Fruit fly (Drosophila melanogaster) whole organism, prepupa: ENCODE measurements around the gene CG31957.

Source experiments
- Blimp-1 ChIP-seq: fragments of 200-800 bp; sonication (Bioruptor generic); optimal IDR thresholded peaks from 3 replicates; lab custom pipeline; 2017; ENCODE audit warnings: missing biosample characterization, missing genetic modification characterization, mild to moderate bottlenecking, moderate library complexity, missing genetic modification reagents
- CG15336 ChIP-seq: fragments of 200-800 bp; sonication (Bioruptor generic); IDR thresholded peaks from 2 replicates; pipeline ENCODE4 v1.3.6; 2022; ENCODE audit warnings: missing biosample characterization, missing genetic modification characterization
- CG3032 ChIP-seq: fragments of 200-800 bp; optimal IDR thresholded peaks from 2 replicates; lab custom pipeline; 2019; ENCODE audit warnings: missing biosample characterization, mild to moderate bottlenecking, missing genetic modification characterization, moderate library complexity
- CG31627 ChIP-seq: fragments of 200-800 bp; sonication (Bioruptor generic); optimal IDR thresholded peaks from 3 replicates; lab custom pipeline; 2016; ENCODE audit warnings: missing biosample characterization, missing genetic modification characterization
- CG32006 ChIP-seq: fragments of 200-800 bp; sonication (Bioruptor generic); optimal IDR thresholded peaks from 3 replicates; lab custom pipeline; 2017; ENCODE audit warnings: missing biosample characterization, mild to moderate bottlenecking, missing genetic modification characterization
- CG6163 ChIP-seq: fragments of 200-800 bp; sonication (Bioruptor generic); IDR thresholded peaks from 3 replicates; pipeline ENCODE4 v1.3.6; 2022; ENCODE audit warnings: missing biosample characterization, missing genetic modification characterization
- CG6276 ChIP-seq: fragments of 200-800 bp; sonication (Bioruptor generic); optimal IDR thresholded peaks from 2 replicates; lab custom pipeline; 2017; ENCODE audit warnings: missing biosample characterization, mild to moderate bottlenecking, missing genetic modification characterization
- CG6792 ChIP-seq: fragments of 200-800 bp; sonication (Bioruptor generic); optimal IDR thresholded peaks from 3 replicates; lab custom pipeline; 2016; ENCODE audit warnings: missing biosample characterization, missing genetic modification characterization
- CG6808 ChIP-seq: fragments of 200-800 bp; sonication (Bioruptor generic); optimal IDR thresholded peaks from 3 replicates; lab custom pipeline; 2017; ENCODE audit warnings: missing biosample characterization, missing genetic modification characterization, mild to moderate bottlenecking, moderate library complexity, missing genetic modification reagents
- CG7368 ChIP-seq: fragments of 200-800 bp; sonication (Bioruptor generic); optimal IDR thresholded peaks from 3 replicates; lab custom pipeline; 2016; ENCODE audit warnings: missing biosample characterization, missing genetic modification characterization
- CG8119 ChIP-seq: fragments of 200-800 bp; sonication (Bioruptor generic); IDR thresholded peaks from 3 replicates; pipeline ENCODE4 v1.3.6; 2022; ENCODE audit warnings: missing biosample characterization, missing genetic modification characterization
- CG8319 ChIP-seq: fragments of 200-800 bp; sonication (Bioruptor generic); optimal IDR thresholded peaks from 3 replicates; lab custom pipeline; 2016; ENCODE audit warnings: missing biosample characterization, missing genetic modification characterization
- CG8632 ChIP-seq: fragments of 200-800 bp; sonication (Bioruptor generic); optimal IDR thresholded peaks from 3 replicates; lab custom pipeline; 2016; ENCODE audit warnings: missing biosample characterization, missing genetic modification characterization
- Eip78C ChIP-seq: fragments of 200-800 bp; sonication (Bioruptor generic); peaks from one replicate; lab custom pipeline; 2016; ENCODE audit warnings: missing biosample characterization, missing genetic modification characterization
- Ets96B ChIP-seq: fragments of 200-800 bp; optimal IDR thresholded peaks from 2 replicates; lab custom pipeline; 2019; ENCODE audit warnings: missing biosample characterization, mild to moderate bottlenecking, missing genetic modification characterization, moderate library complexity
- Gug ChIP-seq: fragments of 200-800 bp; sonication (Bioruptor generic); IDR thresholded peaks from 2 replicates; pipeline ENCODE4 v1.3.6; 2022; ENCODE audit warnings: missing biosample characterization, missing genetic modification characterization
- Hr38 ChIP-seq: sonication (Bioruptor generic); optimal IDR thresholded peaks from 2 replicates; lab custom pipeline; 2016; ENCODE audit warnings: missing biosample characterization, missing genetic modification characterization
- Smox ChIP-seq: fragments of 200-800 bp; sonication (Bioruptor generic); optimal IDR thresholded peaks from 3 replicates; lab custom pipeline; 2016; ENCODE audit warnings: missing biosample characterization, missing genetic modification characterization
- achi ChIP-seq: fragments of 200-800 bp; sonication (Bioruptor generic); optimal IDR thresholded peaks from 3 replicates; lab custom pipeline; 2016; ENCODE audit warnings: missing biosample characterization, missing genetic modification characterization
- acj6 ChIP-seq: fragments of 200-800 bp; sonication (Bioruptor generic); optimal IDR thresholded peaks from 3 replicates; lab custom pipeline; 2016; ENCODE audit warnings: missing biosample characterization, missing genetic modification characterization
- dac ChIP-seq: fragments of 200-800 bp; sonication (Bioruptor generic); optimal IDR thresholded peaks from 2 replicates; lab custom pipeline; 2017; ENCODE audit warnings: missing biosample characterization, mild to moderate bottlenecking, missing genetic modification characterization
- dsx ChIP-seq: fragments of 200-800 bp; optimal IDR thresholded peaks from 3 replicates; lab custom pipeline; 2019; ENCODE audit warnings: missing biosample characterization, mild to moderate bottlenecking, missing genetic modification characterization, moderate library complexity; ENCODE audit not compliant: poor library complexity, severe bottlenecking
- esn ChIP-seq: fragments of 200-800 bp; sonication (Bioruptor generic); optimal IDR thresholded peaks from 2 replicates; lab custom pipeline; 2016; ENCODE audit warnings: missing biosample characterization, mild to moderate bottlenecking, missing genetic modification characterization, moderate library complexity
- fd59A ChIP-seq: fragments of 200-800 bp; sonication (Bioruptor generic); optimal IDR thresholded peaks from 2 replicates; lab custom pipeline; 2017; ENCODE audit warnings: missing biosample characterization, mild to moderate bottlenecking, missing genetic modification characterization, missing genetic modification reagents
- fkh ChIP-seq: fragments of 200-800 bp; sonication (Bioruptor generic); optimal IDR thresholded peaks from 3 replicates; lab custom pipeline; 2017; ENCODE audit warnings: missing biosample characterization, mild to moderate bottlenecking, missing genetic modification characterization, moderate library complexity
- net ChIP-seq: fragments of 200-800 bp; sonication (Bioruptor generic); optimal IDR thresholded peaks from 3 replicates; lab custom pipeline; 2016; ENCODE audit warnings: missing biosample characterization, missing genetic modification characterization
- salr ChIP-seq, 2 experiments: fragments of 200-800 bp; sonication (Bioruptor generic); optimal IDR thresholded peaks; 3 replicates each; lab custom pipeline; 2016 to 2018; ENCODE audit warnings: missing biosample characterization in 2 of 2, missing genetic modification characterization in 2 of 2, mild to moderate bottlenecking in 1 of 2
- ss ChIP-seq, 2 experiments: fragments of 200-800 bp; sonication (Bioruptor generic); optimal IDR thresholded peaks; 2 replicates in 1 of 2; 3 replicates in 1 of 2; lab custom pipeline; 2017 to 2018; ENCODE audit warnings: mild to moderate bottlenecking in 2 of 2, missing biosample characterization in 2 of 2, missing genetic modification characterization in 2 of 2, moderate library complexity in 1 of 2
- svp ChIP-seq: fragments of 200-800 bp; sonication (Bioruptor generic); peaks from one replicate; lab custom pipeline; 2016; ENCODE audit warnings: missing biosample characterization, missing genetic modification characterization
- topi ChIP-seq: fragments of 200-800 bp; sonication (Bioruptor generic); optimal IDR thresholded peaks from 3 replicates; lab custom pipeline; 2016; ENCODE audit warnings: missing biosample characterization, missing genetic modification characterization
- vri ChIP-seq: fragments of 200-800 bp; sonication (Bioruptor generic); optimal IDR thresholded peaks from 3 replicates; lab custom pipeline; 2016; ENCODE audit warnings: missing biosample characterization, mild to moderate bottlenecking, missing genetic modification characterization

The CG31957 gene

DNA sequence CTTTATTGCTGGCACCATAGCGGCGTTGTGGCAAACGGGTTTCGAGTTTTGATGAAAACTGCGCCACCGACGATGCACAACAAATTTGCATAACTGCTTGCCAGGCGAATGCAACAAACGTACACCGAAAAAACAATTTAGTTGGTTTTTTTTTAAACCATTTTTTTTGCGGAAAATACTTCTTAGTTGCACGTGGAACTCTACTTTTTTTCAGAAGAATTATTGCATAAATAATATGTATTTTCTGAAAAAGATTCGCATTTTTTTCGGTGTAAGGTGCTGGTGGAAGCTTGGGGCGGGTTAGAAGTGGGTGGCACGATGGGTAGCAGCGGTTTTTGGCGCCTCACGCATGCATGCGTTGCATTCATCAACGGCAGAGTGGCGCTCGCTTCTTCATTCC is 8.9 kb upstream of the CG31957 start (continued):
- TF ChIP-seq esn (GFP tag; lab: Kevin White, UChicago) (peak; percentile 47), CG8632 (no peak), Hr38 (GFP tag; lab: Kevin White, UChicago) (no peak), CG6808 (GFP tag; lab: Kevin White, UChicago) (no peak), net (GFP tag; lab: Kevin White, UChicago) (peak; percentile 35), CG6163 (peak; percentile 76), dac (GFP tag; lab: Kevin White, UChicago) (peak; percentile 67), CG15336 (GFP tag; lab: Robert Waterston, UW) (peak; percentile 81), dsx (GFP tag; lab: Kevin White, UChicago) (no peak), achi (GFP tag; lab: Kevin White, UChicago) (peak; percentile 20)
- TF ChIP-seq, all 60 proteins: peak for 33

dm6 chr2L:3880048-3880447 is 7.8 kb upstream of the CG31957 start:
- peak; percentile 45 for TF ChIP-seq svp (GFP tag; lab: Kevin White, UChicago)
- no peak for TF ChIP-seq CG8319
- peak; percentile 74 for TF ChIP-seq Eip78C (GFP tag; lab: Kevin White, UChicago)
- TF ChIP-seq Hr38 (GFP tag; lab: Kevin White, UChicago) = no peak
- TF ChIP-seq CG15336 (GFP tag; lab: Robert Waterston, UW) = 0 out of 2 replicates have a peak, but pooled peaks have one; percentile 10
- no peak for TF ChIP-seq CG7368 (GFP tag; lab: Kevin White, UChicago)
- TF ChIP-seq CG3032 (tag; lab: Kevin White, UChicago) = no peak
- no peak for TF ChIP-seq CG8119 (GFP tag; lab: Robert Waterston, UW)
- peak; percentile 50 for TF ChIP-seq vri (GFP tag; lab: Kevin White, UChicago)
- no peak for TF ChIP-seq fd59A (GFP tag; lab: Kevin White, UChicago)
- peak; percentile 30 for TF ChIP-seq CG32006 (GFP tag; lab: Kevin White, UChicago)
- no peak for TF ChIP-seq dac (GFP tag; lab: Kevin White, UChicago)
- TF ChIP-seq CG6163 = peak; percentile 50; the same call in 2 of the 3 replicates
- peak; percentile 37 for TF ChIP-seq Ets96B (tag; lab: Kevin White, UChicago)
- peak; percentile 23 for TF ChIP-seq topi (GFP tag; lab: Kevin White, UChicago)
- no peak for TF ChIP-seq Smox (GFP tag; lab: Kevin White, UChicago)
- TF ChIP-seq net (GFP tag; lab: Kevin White, UChicago) = no peak
- TF ChIP-seq dsx (GFP tag; lab: Kevin White, UChicago) = no peak
- TF ChIP-seq achi (GFP tag; lab: Kevin White, UChicago) = no peak
- peak; percentile 37 for TF ChIP-seq fkh (GFP tag; lab: Kevin White, UChicago)
- no peak for TF ChIP-seq CG6792 (GFP tag; lab: Kevin White, UChicago)
- no peak for TF ChIP-seq ss (GFP tag; optimal IDR thresholded peaks at IDR 0.05; lab: Kevin White, UChicago)
- TF ChIP-seq salr (GFP tag; optimal IDR thresholded peaks at IDR 0.05; lab: Kevin White, UChicago) = no peak

DNA sequence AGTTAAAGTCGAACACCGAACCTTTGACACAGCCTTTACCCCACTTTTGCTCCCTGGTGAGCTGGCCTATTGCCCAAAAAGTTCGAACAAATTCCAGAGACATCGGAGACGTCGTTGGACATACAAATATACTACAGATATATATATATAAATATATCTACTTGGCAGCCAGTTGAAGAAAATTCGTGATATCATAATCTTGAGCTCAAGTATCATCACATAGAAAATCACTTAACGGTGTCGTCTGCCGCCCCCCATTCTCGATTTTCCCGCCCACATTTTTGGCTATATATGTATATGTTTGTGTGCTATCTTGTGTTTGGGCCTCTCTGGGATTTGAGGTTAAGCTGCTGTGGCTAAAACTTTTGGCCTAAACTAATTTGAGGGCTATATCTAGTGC is 4.8 kb upstream of the CG31957 start:
- TF ChIP-seq Blimp-1 (GFP tag; lab: Kevin White, UChicago) (no peak), CG31627 (no peak), CG8319 (no peak), acj6 (no peak), salr (GFP tag; optimal IDR thresholded peaks at IDR 0.05; lab: Kevin White, UChicago) (no peak)

DNA sequence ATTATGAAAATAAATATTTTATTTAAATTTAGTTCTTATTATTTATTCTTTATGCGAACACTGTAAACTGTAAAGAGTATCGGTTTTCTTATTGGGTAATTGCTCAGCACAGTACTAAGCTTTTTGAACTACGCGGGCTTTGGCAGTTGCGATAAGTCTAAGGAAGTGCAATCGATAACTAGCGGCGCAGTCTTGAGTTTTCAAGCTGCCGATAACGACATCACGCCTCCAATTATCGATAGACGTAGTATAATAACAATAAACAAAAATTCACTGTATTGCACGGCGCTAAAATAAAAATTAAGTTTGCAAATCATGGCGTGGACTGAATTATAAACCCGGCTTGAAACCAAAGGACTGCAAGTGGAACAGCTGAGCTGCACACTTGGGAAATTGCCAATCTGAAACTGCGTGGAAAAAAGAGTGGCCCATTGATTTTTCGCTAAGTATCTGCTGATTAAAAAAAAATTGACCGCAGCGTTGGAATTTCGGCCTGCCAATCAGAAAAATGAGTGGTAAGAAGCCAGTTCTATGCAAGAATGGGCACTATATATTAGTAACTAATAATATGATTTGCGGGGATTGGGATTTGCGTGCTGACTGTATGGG is 4.7 kb downstream of the CG31957 start, which contains the start of gene Cep97:
Gene Cep97 (plus strand): TSS at position 224 of the 609 bp plus-strand sequence.
- TF ChIP-seq fkh (GFP tag; lab: Kevin White, UChicago) = no peak
- peak; percentile 85 for TF ChIP-seq svp (GFP tag; lab: Kevin White, UChicago)

dm6 chr2L:3862437-3863041 is 9.7 kb downstream of the CG31957 start, which contains the start of gene TTLL4B:
TSS of gene TTLL4B (plus strand) at chr2L:3862668.
- peak; percentile 24 for TF ChIP-seq esn (GFP tag; lab: Kevin White, UChicago)
- no peak for TF ChIP-seq fkh (GFP tag; lab: Kevin White, UChicago)
- TF ChIP-seq Gug (GFP tag; lab: Robert Waterston, UW) = no peak
- TF ChIP-seq CG6276 (GFP tag; lab: Kevin White, UChicago) = peak; percentile 98
